Fruit fly (Drosophila melanogaster) whole organism, embryonic: ENCODE measurements around the gene Pde6.

Experiments used
- CG12155 ChIP-seq: fragments of 200-800 bp; sonication (Bioruptor generic); optimal IDR thresholded peaks from 3 replicates; lab custom pipeline; 2016; ENCODE audit warnings: missing biosample characterization, missing genetic modification characterization
- CG13296 ChIP-seq: fragments of 200-800 bp; sonication (Bioruptor generic); optimal IDR thresholded peaks from 3 replicates; lab custom pipeline; 2018; ENCODE audit warnings: missing biosample characterization, mild to moderate bottlenecking, missing genetic modification characterization
- CG17385 ChIP-seq: fragments of 200-800 bp; sonication (Bioruptor generic); optimal IDR thresholded peaks from 3 replicates; lab custom pipeline; 2018; ENCODE audit warnings: missing biosample characterization, mild to moderate bottlenecking, missing genetic modification characterization
- CG17829 ChIP-seq: fragments of 200-800 bp; optimal IDR thresholded peaks from 2 replicates; lab custom pipeline; 2019; ENCODE audit warnings: missing biosample characterization, mild to moderate bottlenecking, missing genetic modification characterization, moderate library complexity
- CG1792 ChIP-seq: fragments of 200-800 bp; sonication (Bioruptor generic); optimal IDR thresholded peaks from 2 replicates; lab custom pipeline; 2016; ENCODE audit warnings: missing biosample characterization, missing genetic modification characterization
- CG2678 ChIP-seq: fragments of 200-800 bp; sonication (Bioruptor generic); optimal IDR thresholded peaks from 3 replicates; lab custom pipeline; 2019; ENCODE audit warnings: missing biosample characterization, mild to moderate bottlenecking, missing genetic modification characterization, moderate library complexity
- CG30020 ChIP-seq: fragments of 200-800 bp; optimal IDR thresholded peaks from 2 replicates; lab custom pipeline; 2019; ENCODE audit warnings: missing biosample characterization, mild to moderate bottlenecking, missing genetic modification characterization, moderate library complexity
- CG30431 ChIP-seq: fragments of 200-800 bp; sonication (Bioruptor generic); optimal IDR thresholded peaks from 2 replicates; lab custom pipeline; 2017; ENCODE audit warnings: missing biosample characterization, missing genetic modification characterization
- CG33213 ChIP-seq: fragments of 200-800 bp; sonication (Bioruptor generic); optimal IDR thresholded peaks from 3 replicates; lab custom pipeline; 2016; ENCODE audit warnings: missing biosample characterization, missing genetic modification characterization
- CG34224 ChIP-seq: fragments of 200-800 bp; sonication (Bioruptor generic); IDR thresholded peaks from 3 replicates; pipeline ENCODE4 v1.3.6; 2022; ENCODE audit warnings: missing biosample characterization, missing genetic modification characterization; ENCODE audit not compliant: partially characterized antibody
- CG3726 ChIP-seq: fragments of 200-800 bp; sonication (Bioruptor generic); IDR thresholded peaks from 3 replicates; pipeline ENCODE4, ENCODE4 v1.3.6; 2022; ENCODE audit warnings: missing biosample characterization, missing genetic modification characterization
- CG4424 ChIP-seq: fragments of 200-800 bp; sonication (Bioruptor generic); optimal IDR thresholded peaks from 3 replicates; lab custom pipeline; 2016; ENCODE audit warnings: missing biosample characterization, missing genetic modification characterization
- CG4617 ChIP-seq: fragments of 200-800 bp; sonication (Bioruptor generic); optimal IDR thresholded peaks from 3 replicates; lab custom pipeline; 2016; ENCODE audit warnings: missing biosample characterization, missing genetic modification characterization, borderline replicate concordance
- CG6813 ChIP-seq: fragments of 200-800 bp; sonication (Bioruptor generic); optimal IDR thresholded peaks from 2 replicates; lab custom pipeline; 2017; ENCODE audit warnings: missing biosample characterization, missing genetic modification characterization, mild to moderate bottlenecking, moderate library complexity, missing genetic modification reagents
- CG7963 ChIP-seq: fragments of 200-800 bp; sonication (Bioruptor generic); IDR thresholded peaks from 3 replicates; pipeline ENCODE4 v1.3.6; 2022; ENCODE audit warnings: missing biosample characterization, missing genetic modification characterization; ENCODE audit not compliant: partially characterized antibody
- CG9215 ChIP-seq: fragments of 200-800 bp; sonication (Bioruptor generic); IDR thresholded peaks from 2 replicates; pipeline ENCODE4 v1.3.6; 2022; ENCODE audit warnings: missing biosample characterization, missing genetic modification characterization
- ERR ChIP-seq: fragments of 200-800 bp; sonication (Bioruptor generic); optimal IDR thresholded peaks from 2 replicates; lab custom pipeline; 2016; ENCODE audit warnings: missing biosample characterization, missing genetic modification characterization
- Ets97D ChIP-seq: fragments of 200-800 bp; sonication (Bioruptor generic); optimal IDR thresholded peaks from 3 replicates; lab custom pipeline; 2016; ENCODE audit warnings: missing biosample characterization, missing genetic modification characterization
- Fer1 ChIP-seq: fragments of 200-800 bp; sonication (Bioruptor generic); optimal IDR thresholded peaks from 2 replicates; lab custom pipeline; 2017; ENCODE audit warnings: missing biosample characterization, mild to moderate bottlenecking, missing genetic modification characterization
- H2.0 ChIP-seq: fragments of 200-800 bp; sonication (Bioruptor generic); IDR thresholded peaks from 2 replicates; pipeline ENCODE4 v1.3.6; 2022; ENCODE audit warnings: missing biosample characterization, missing genetic modification characterization
- Lhr ChIP-seq: fragments of 200-800 bp; sonication (Bioruptor generic); optimal IDR thresholded peaks from 3 replicates; lab custom pipeline; 2017; ENCODE audit warnings: mild to moderate bottlenecking, missing biosample characterization, missing genetic modification reagents, missing genetic modification characterization
- Meics ChIP-seq: fragments of 200-800 bp; sonication (Bioruptor generic); optimal IDR thresholded peaks from 2 replicates; lab custom pipeline; 2017; ENCODE audit warnings: missing biosample characterization, mild to moderate bottlenecking, missing genetic modification characterization
- Sry-β ChIP-seq: fragments of 200-800 bp; sonication (Bioruptor generic); optimal IDR thresholded peaks from 2 replicates; lab custom pipeline; 2018; ENCODE audit warnings: missing biosample characterization, mild to moderate bottlenecking, missing genetic modification characterization, moderate library complexity
- ap ChIP-seq: fragments of 200-800 bp; sonication (Bioruptor generic); IDR thresholded peaks from 2 replicates; pipeline ENCODE4 v1.3.6; 2022; ENCODE audit warnings: missing biosample characterization, missing genetic modification characterization
- ara ChIP-seq: fragments of 200-800 bp; sonication (Bioruptor generic); IDR thresholded peaks from 2 replicates; pipeline ENCODE4 v1.3.6; 2022; ENCODE audit warnings: missing biosample characterization, missing genetic modification characterization
- ase ChIP-seq: fragments of 200-800 bp; sonication (Bioruptor generic); IDR thresholded peaks from 3 replicates; pipeline ENCODE4 v1.3.6; 2022; ENCODE audit warnings: missing biosample characterization, missing genetic modification characterization
- bigmax ChIP-seq: fragments of 200-800 bp; sonication (Bioruptor generic); optimal IDR thresholded peaks from 2 replicates; lab custom pipeline; 2018; ENCODE audit warnings: missing biosample characterization, mild to moderate bottlenecking, missing genetic modification characterization
- cad ChIP-seq: fragments of >200 bp; optimal IDR thresholded peaks from 2 replicates; lab custom pipeline; 2017; ENCODE audit warnings: missing biosample characterization, missing genetic modification characterization
- da ChIP-seq: fragments of 200-800 bp; sonication (Bioruptor generic); optimal IDR thresholded peaks from 2 replicates; lab custom pipeline; 2016; ENCODE audit warnings: missing biosample characterization, missing genetic modification characterization
- danr ChIP-seq: fragments of 200-800 bp; sonication (Bioruptor generic); IDR thresholded peaks from 2 replicates; pipeline ENCODE4 v1.3.6; 2022; ENCODE audit warnings: missing biosample characterization, missing genetic modification characterization
- dati ChIP-seq: fragments of 200-800 bp; sonication (Bioruptor generic); IDR thresholded peaks from 2 replicates; pipeline ENCODE4 v1.3.6; 2022; ENCODE audit warnings: missing biosample characterization, missing genetic modification characterization
- gce ChIP-seq: fragments of 200-800 bp; sonication (Bioruptor generic); IDR thresholded peaks from 3 replicates; pipeline ENCODE4 v1.3.6; 2022; ENCODE audit warnings: missing biosample characterization, missing genetic modification characterization
- gro ChIP-seq: fragments of 200-800 bp; sonication (Bioruptor generic); optimal IDR thresholded peaks from 2 replicates; lab custom pipeline; 2016; ENCODE audit warnings: missing biosample characterization, missing genetic modification characterization
- her ChIP-seq: fragments of 200-800 bp; sonication (Bioruptor generic); optimal IDR thresholded peaks from 2 replicates; lab custom pipeline; 2016; ENCODE audit warnings: missing biosample characterization, missing genetic modification characterization
- hkb ChIP-seq, 2 experiments: fragments of 200-800 bp in 1 of 2; fragments of >200 bp in 1 of 2; sonication (Bioruptor generic) in 1 of 2; IDR thresholded peaks in 1 of 2; optimal IDR thresholded peaks in 1 of 2; 2 replicates each; pipeline versions ENCODE4 v1.3.6 to Lab custom; 2017 to 2022; ENCODE audit warnings: missing biosample characterization in 1 of 2, missing genetic modification characterization in 1 of 2
- ken ChIP-seq: fragments of 200-800 bp; sonication (Bioruptor generic); IDR thresholded peaks from 3 replicates; pipeline ENCODE4 v1.3.6; 2022; ENCODE audit warnings: missing biosample characterization, missing genetic modification characterization
- kni ChIP-seq: fragments of 200-800 bp; sonication (Bioruptor generic); optimal IDR thresholded peaks from 3 replicates; lab custom pipeline; 2017; ENCODE audit warnings: mild to moderate bottlenecking, missing biosample characterization, missing genetic modification reagents, missing genetic modification characterization
- nmo ChIP-seq: fragments of 200-800 bp; sonication (Bioruptor generic); optimal IDR thresholded peaks from 2 replicates; lab custom pipeline; 2018; ENCODE audit warnings: missing biosample characterization, mild to moderate bottlenecking, missing genetic modification characterization, moderate library complexity
- nom ChIP-seq: fragments of 200-800 bp; sonication (Bioruptor generic); optimal IDR thresholded peaks from 2 replicates; lab custom pipeline; 2017; ENCODE audit warnings: missing biosample characterization, missing genetic modification characterization, mild to moderate bottlenecking, moderate library complexity, missing genetic modification reagents
- p53 ChIP-seq: fragments of 200-800 bp; sonication (Bioruptor generic); optimal IDR thresholded peaks from 2 replicates; lab custom pipeline; 2016; ENCODE audit warnings: missing biosample characterization, missing genetic modification characterization
- phol ChIP-seq: fragments of 200-800 bp; sonication (Bioruptor generic); optimal IDR thresholded peaks from 3 replicates; lab custom pipeline; 2018; ENCODE audit warnings: missing biosample characterization, mild to moderate bottlenecking, missing genetic modification characterization, moderate library complexity
- ranshi ChIP-seq: fragments of 200-800 bp; sonication (Bioruptor generic); IDR thresholded peaks from 2 replicates; pipeline ENCODE4 v1.3.6; 2022; ENCODE audit warnings: missing biosample characterization, missing genetic modification characterization
- schlank ChIP-seq: fragments of 200-800 bp; sonication (Bioruptor generic); optimal IDR thresholded peaks from 2 replicates; lab custom pipeline; 2018; ENCODE audit warnings: missing biosample characterization, mild to moderate bottlenecking, missing genetic modification characterization
- sob ChIP-seq: fragments of 200-800 bp; sonication (Bioruptor generic); IDR thresholded peaks from 2 replicates; pipeline ENCODE4 v1.3.6; 2022; ENCODE audit warnings: missing biosample characterization, missing genetic modification characterization
- sqz ChIP-seq: fragments of 200-800 bp; sonication (Bioruptor generic); optimal IDR thresholded peaks from 3 replicates; lab custom pipeline; 2018; ENCODE audit warnings: missing biosample characterization, mild to moderate bottlenecking, missing genetic modification characterization
- tap ChIP-seq: fragments of 200-800 bp; optimal IDR thresholded peaks from 3 replicates; lab custom pipeline; 2019; ENCODE audit warnings: missing biosample characterization, mild to moderate bottlenecking, missing genetic modification characterization, moderate library complexity
- trh ChIP-seq: fragments of 200-800 bp; sonication (Bioruptor generic); optimal IDR thresholded peaks from 2 replicates; lab custom pipeline; 2016; ENCODE audit warnings: missing biosample characterization, missing genetic modification characterization
- tup ChIP-seq: fragments of 200-800 bp; sonication (Bioruptor generic); optimal IDR thresholded peaks from 2 replicates; lab custom pipeline; 2016; ENCODE audit warnings: missing biosample characterization, mild to moderate bottlenecking, missing genetic modification characterization, moderate library complexity

Pde6 gene

DNA sequence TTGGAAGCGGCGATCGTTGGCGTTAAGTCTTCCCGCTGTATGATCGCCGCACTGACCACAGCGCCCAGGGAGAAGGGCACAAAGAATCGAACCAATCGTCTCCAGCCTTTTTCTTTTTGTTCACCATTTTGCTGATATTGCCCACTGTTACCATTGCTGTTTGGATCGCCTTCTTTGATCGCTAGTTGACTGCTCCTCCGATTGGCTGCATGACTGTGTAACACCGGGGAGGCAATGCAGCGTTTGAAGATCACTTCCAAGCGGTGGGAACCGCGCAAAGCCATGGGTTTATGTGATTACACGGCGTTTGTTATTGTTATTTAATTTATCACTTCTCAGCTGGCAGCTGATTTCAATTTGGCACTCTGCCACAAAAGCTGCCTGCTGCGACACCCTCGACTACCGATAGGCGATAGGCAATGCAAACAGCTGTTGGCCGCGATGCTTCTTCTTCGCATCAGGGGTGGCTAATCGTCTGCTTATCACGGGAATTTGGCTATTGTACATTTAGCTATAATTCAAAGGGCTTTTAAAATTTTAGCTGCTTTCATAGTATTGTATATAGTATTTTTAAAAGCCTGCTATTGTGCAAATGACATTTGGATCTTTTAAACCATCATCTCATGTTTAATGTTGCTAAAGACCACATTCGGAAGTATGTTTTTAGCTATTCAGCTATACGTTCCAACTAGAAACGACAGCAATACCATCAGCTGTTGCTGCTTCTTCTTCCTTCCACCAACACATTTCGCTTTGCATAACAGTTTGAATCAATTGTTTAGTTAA is 46.8 kb downstream of the Pde6 start, which contains the start of the genes HtrA2 and mRpL11 (continued):
- peak; percentile 11 for TF ChIP-seq Lhr (GFP tag; lab: Kevin White, UChicago)
- no peak for TF ChIP-seq cad (GFP tag; lab: Kevin White, UChicago)
- TF ChIP-seq Ets97D (GFP tag; lab: Kevin White, UChicago) = peak; percentile 73
- peak; percentile 34 for TF ChIP-seq CG1792 (GFP tag; lab: Kevin White, UChicago)
- TF ChIP-seq bigmax = no peak
- TF ChIP-seq hkb (optimal IDR thresholded peaks at IDR 0.05; lab: Kevin White, UChicago) = peak; percentile 22
- TF ChIP-seq hkb (GFP tag; IDR thresholded peaks at IDR 0.05; lab: Robert Waterston, UW) = no peak
- no peak for TF ChIP-seq nom (GFP tag; lab: Kevin White, UChicago)
- peak; percentile 85 for TF ChIP-seq nmo (GFP tag; lab: Kevin White, UChicago)
- TF ChIP-seq CG7963 (GFP tag; lab: Robert Waterston, UW) = peak; percentile 44; the same call in 1 of the 3 replicates
- peak; percentile 5 for TF ChIP-seq ERR
- TF ChIP-seq ken (GFP tag; lab: Robert Waterston, UW) = peak; percentile 63; the same call in 2 of the 3 replicates
- peak; percentile 77 for TF ChIP-seq CG17829 (tag; lab: Kevin White, UChicago)
- TF ChIP-seq CG9215 = no peak; the same call in 1 of the 2 replicates
- TF ChIP-seq dati (GFP tag; lab: Robert Waterston, UW) = no peak
- 0 out of 3 replicates have a peak, but pooled peaks have one; percentile 10 for TF ChIP-seq ase (GFP tag; lab: Robert Waterston, UW)
- peak; percentile 54 for TF ChIP-seq CG30020
- TF ChIP-seq phol (tag; lab: Kevin White, UChicago) = peak; percentile 68
- TF ChIP-seq danr (GFP tag; lab: Robert Waterston, UW) = no peak
- TF ChIP-seq CG17385 (GFP tag; lab: Kevin White, UChicago) = peak; percentile 100
- no peak for TF ChIP-seq CG34224 (GFP tag; lab: Robert Waterston, UW)
- no peak for TF ChIP-seq Fer1 (GFP tag; lab: Kevin White, UChicago)
- TF ChIP-seq da (GFP tag; lab: Kevin White, UChicago) = no peak
- peak; percentile 72 for TF ChIP-seq CG4617 (GFP tag; lab: Kevin White, UChicago)
- peak; percentile 51 for TF ChIP-seq her
- no peak; the same call in 1 of the 2 replicates for TF ChIP-seq sob (GFP tag; lab: Robert Waterston, UW)
- TF ChIP-seq CG12155 (GFP tag; lab: Kevin White, UChicago) = peak; percentile 57
- peak; percentile 18 for TF ChIP-seq CG33213 (GFP tag; lab: Kevin White, UChicago)
- TF ChIP-seq gce = no peak
- TF ChIP-seq Sry-β = peak; percentile 100
- TF ChIP-seq H2.0 = peak; percentile 30; the same call in 1 of the 2 replicates
- no peak for TF ChIP-seq CG2678
- no peak for TF ChIP-seq ara (GFP tag; lab: Robert Waterston, UW)
- peak; percentile 45 for TF ChIP-seq CG13296 (GFP tag; lab: Kevin White, UChicago)
- TF ChIP-seq p53 (GFP tag; lab: Kevin White, UChicago) = peak; percentile 20
- peak; percentile 71 for TF ChIP-seq gro (GFP tag; lab: Kevin White, UChicago)
- peak; percentile 31 for TF ChIP-seq schlank (tag; lab: Kevin White, UChicago)
- TF ChIP-seq Meics (GFP tag; lab: Kevin White, UChicago) = peak; percentile 34
- no peak for TF ChIP-seq tup
- TF ChIP-seq kni (GFP tag; lab: Kevin White, UChicago) = no peak
- no peak; the same call in 1 of the 2 replicates for TF ChIP-seq ranshi
- TF ChIP-seq sqz (GFP tag; lab: Kevin White, UChicago) = no peak
- TF ChIP-seq tap = no peak
- TF ChIP-seq trh (GFP tag; lab: Kevin White, UChicago) = no peak
- no peak for TF ChIP-seq CG6813 (GFP tag; lab: Kevin White, UChicago)
- 0 out of 3 replicates have a peak, but pooled peaks have one; percentile 10 for TF ChIP-seq CG3726 (GFP tag; lab: Robert Waterston, UW)
- TF ChIP-seq CG30431 (GFP tag; lab: Kevin White, UChicago) = no peak
- peak; percentile 17 for TF ChIP-seq CG4424 (GFP tag; lab: Kevin White, UChicago)
- no peak for TF ChIP-seq ap (GFP tag; lab: Robert Waterston, UW)
